Worm (Caenorhabditis elegans) whole organism, mixed stage, embryonic: ENCODE data around the gene Y67D8A.2.

Experiments
- blmp-1 ChIP-seq: fragments of 150-350 bp; optimal IDR thresholded peaks from 2 replicates; lab custom pipeline; 2014; ENCODE audit warnings: missing biosample characterization, missing genetic modification characterization
- ceh-83 ChIP-seq: fragments of 200-800 bp; sonication (Bioruptor generic); optimal IDR thresholded peaks from 2 replicates; lab custom pipeline; 2018; ENCODE audit warnings: mild to moderate bottlenecking, missing genetic modification characterization, missing compliant biosample characterization
- drap-1 ChIP-seq: fragments of 200-800 bp; sonication (Bioruptor generic); optimal IDR thresholded peaks from 3 replicates; lab custom pipeline; 2018; ENCODE audit warnings: mild to moderate bottlenecking, missing genetic modification characterization, missing compliant biosample characterization
- elt-1 ChIP-seq: sonication (generic microtip); optimal IDR thresholded peaks from 2 replicates; lab custom pipeline; 2017; ENCODE audit warnings: missing genetic modification characterization, mild to moderate bottlenecking, missing compliant biosample characterization, antibody characterized with exemption, moderate library complexity, borderline replicate concordance; ENCODE audit not compliant: insufficient read depth
- lin-13 ChIP-seq: fragments of 150-350 bp; optimal IDR thresholded peaks from 2 replicates; lab custom pipeline; 2014; ENCODE audit warnings: missing biosample characterization, missing genetic modification characterization
- lsy-2 ChIP-seq: fragments of 150-350 bp; optimal IDR thresholded peaks from 2 replicates; lab custom pipeline; 2014; ENCODE audit warnings: missing biosample characterization, missing genetic modification characterization
- mab-5 ChIP-seq: fragments of 150-350 bp; optimal IDR thresholded peaks from 2 replicates; lab custom pipeline; 2014; ENCODE audit warnings: missing biosample characterization, missing genetic modification characterization
- nhr-12 ChIP-seq: fragments of 150-350 bp; optimal IDR thresholded peaks from 2 replicates; lab custom pipeline; 2014; ENCODE audit warnings: missing biosample characterization, missing genetic modification characterization
- nhr-237 ChIP-seq: fragments of 150-350 bp; optimal IDR thresholded peaks from 2 replicates; lab custom pipeline; 2014; ENCODE audit warnings: missing biosample characterization, missing genetic modification characterization
- nhr-28 ChIP-seq: fragments of 150-350 bp; optimal IDR thresholded peaks from 2 replicates; lab custom pipeline; 2014; ENCODE audit warnings: missing biosample characterization, missing genetic modification characterization
- nhr-76 ChIP-seq: sonication (generic microtip); optimal IDR thresholded peaks from 2 replicates; lab custom pipeline; 2017; ENCODE audit warnings: missing biosample characterization, missing genetic modification characterization
- unc-62 ChIP-seq: fragments of 150-350 bp; optimal IDR thresholded peaks from 2 replicates; lab custom pipeline; 2014; ENCODE audit warnings: missing biosample characterization, missing genetic modification reagents, missing genetic modification characterization
- ztf-11 ChIP-seq: fragments of 150-350 bp; optimal IDR thresholded peaks from 2 replicates; lab custom pipeline; 2014; ENCODE audit warnings: missing biosample characterization, missing genetic modification characterization

DNA sequence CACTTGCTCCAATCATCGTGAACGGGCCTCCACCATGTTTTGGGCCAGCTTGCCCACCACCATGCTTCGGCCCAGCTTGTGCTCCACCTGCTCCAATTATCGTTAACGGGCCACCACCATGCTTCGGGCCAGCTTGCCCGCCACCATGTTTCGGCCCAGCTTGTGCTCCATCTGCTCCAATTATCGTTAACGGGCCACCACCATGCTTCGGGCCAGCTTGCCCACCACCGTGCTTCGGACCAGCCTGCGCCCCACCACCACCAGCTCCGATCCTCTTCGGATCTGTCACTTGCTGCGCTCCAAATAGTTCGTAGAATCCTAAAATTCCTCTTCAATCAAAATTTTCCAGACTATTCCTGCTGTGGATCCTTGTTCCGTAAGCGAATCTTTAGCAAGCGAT is 77.0 kb downstream of the Y67D8A.2 start:
- TF ChIP-seq ztf-11, result no peak
- TF ChIP-seq nhr-76 (tag; lab: Kevin White, UChicago), result no peak
- TF ChIP-seq ceh-83 (GFP tag; lab: Kevin White, UChicago), result peak; percentile 46
- TF ChIP-seq blmp-1 (tag; lab: Kevin White, UChicago), result no peak
- no peak for TF ChIP-seq drap-1
- no peak for TF ChIP-seq lin-13 (tag; lab: Kevin White, UChicago)
- no peak for TF ChIP-seq lsy-2 (tag; lab: Kevin White, UChicago)
- TF ChIP-seq unc-62, result no peak
- TF ChIP-seq nhr-28 (tag; lab: Kevin White, UChicago), result no peak
- no peak for TF ChIP-seq elt-1 (tag; lab: Kevin White, UChicago)
- TF ChIP-seq nhr-12 (tag; lab: Kevin White, UChicago), result no peak
- no peak for TF ChIP-seq nhr-237
- TF ChIP-seq mab-5 (tag; lab: Kevin White, UChicago), result no peak
